2 fruit fly cellular contexts compared by ENCODE assay signal in genomic region chr3R:25177429-25177828, dm6.
TF ChIP-seq lines count a peak whose summit lies in the region.

No protein-coding gene starts in this region.

- no peak for TF ChIP-seq CTCF in whole organism, embryonic (GFP tag; optimal IDR thresholded peaks at IDR 0.05; lab: Kevin White, UChicago)

TF ChIP-seq in whole organism, embryonic, 481 proteins besides CTCF, POLR2A, EP300 and RAD21:
- TF ChIP-seq CG12744 (GFP tag; optimal IDR thresholded peaks at IDR 0.05; lab: Kevin White, UChicago) (no peak), D19A (tag; optimal IDR thresholded peaks at IDR 0.05; lab: Kevin White, UChicago) (peak; percentile 67), sqz (GFP tag; optimal IDR thresholded peaks at IDR 0.05; lab: Kevin White, UChicago) (no peak), CG2889 (GFP tag; IDR thresholded peaks at IDR 0.05; lab: Robert Waterston, UW) (no peak)

TF ChIP-seq in whole organism, prepupa, 60 proteins besides CTCF, POLR2A, EP300 and RAD21:
- TF ChIP-seq svp (GFP tag; lab: Kevin White, UChicago) (peak; percentile 12), Eip78C (GFP tag; lab: Kevin White, UChicago) (peak; percentile 72), Gug (GFP tag; IDR thresholded peaks at IDR 0.05; lab: Robert Waterston, UW) (no peak), CG15336 (GFP tag; IDR thresholded peaks at IDR 0.05; lab: Robert Waterston, UW) (no peak), achi (GFP tag; optimal IDR thresholded peaks at IDR 0.05; lab: Kevin White, UChicago) (no peak), fd59A (GFP tag; optimal IDR thresholded peaks at IDR 0.05; lab: Kevin White, UChicago) (no peak)
